Fruit fly (Drosophila melanogaster): ENCODE results near the gene CtIP.

CtIP gene

DNA sequence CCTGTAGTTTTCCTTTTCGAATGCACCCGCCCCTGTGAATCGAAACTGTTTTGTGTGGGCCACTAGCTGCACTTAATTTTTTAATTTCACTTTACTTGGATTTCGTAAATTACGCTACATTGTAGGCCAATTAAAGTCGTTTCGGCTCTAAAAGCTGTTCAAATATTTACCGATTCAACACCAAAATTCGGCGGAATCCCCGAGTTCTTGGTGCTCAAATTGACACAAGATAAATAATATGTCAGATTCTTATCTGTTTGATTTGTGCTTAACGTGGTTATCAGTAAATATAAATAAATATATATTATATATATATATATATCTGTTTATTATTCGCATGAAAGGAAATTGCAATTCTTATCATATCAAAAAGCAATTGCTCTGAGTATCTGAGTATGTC, 11.9 kb downstream of the CtIP start (continued):
- peak; percentile 28 for TF ChIP-seq Eip93F (GFP tag; optimal IDR thresholded peaks at IDR 0.05)
- no peak for TF ChIP-seq CG31627 (GFP tag; optimal IDR thresholded peaks at IDR 0.05)
- TF ChIP-seq CG32006 (GFP tag; optimal IDR thresholded peaks at IDR 0.05), result no peak
- peak; percentile 23 for TF ChIP-seq Met (GFP tag; optimal IDR thresholded peaks at IDR 0.05)
- TF ChIP-seq Hr4 (GFP tag; optimal IDR thresholded peaks at IDR 0.05), result no peak
- TF ChIP-seq acj6 (GFP tag; optimal IDR thresholded peaks at IDR 0.05), result no peak
- TF ChIP-seq Hr38 (GFP tag; optimal IDR thresholded peaks at IDR 0.05), result no peak

DNA sequence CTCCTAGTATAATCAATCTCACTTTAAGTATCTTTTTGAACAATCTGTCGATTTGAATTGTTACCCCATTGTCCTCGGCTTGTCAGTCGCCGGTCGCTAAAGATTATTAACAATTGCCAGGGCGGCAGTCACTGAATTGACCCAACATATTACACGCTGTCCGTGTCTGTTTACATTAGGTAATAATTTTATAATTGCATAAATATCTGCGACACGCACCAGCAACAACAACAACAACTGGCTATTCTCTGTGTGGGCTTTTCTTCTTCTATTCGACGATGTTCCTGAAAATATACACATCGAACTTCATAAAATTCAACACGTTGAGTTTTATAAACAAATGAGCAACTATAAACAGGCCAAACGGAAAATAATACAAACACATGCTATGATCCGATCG, 12.7 kb downstream of the CtIP start:
- TF ChIP-seq Met (GFP tag; optimal IDR thresholded peaks at IDR 0.05) (no peak), svp (GFP tag) (peak; percentile 49)

DNA sequence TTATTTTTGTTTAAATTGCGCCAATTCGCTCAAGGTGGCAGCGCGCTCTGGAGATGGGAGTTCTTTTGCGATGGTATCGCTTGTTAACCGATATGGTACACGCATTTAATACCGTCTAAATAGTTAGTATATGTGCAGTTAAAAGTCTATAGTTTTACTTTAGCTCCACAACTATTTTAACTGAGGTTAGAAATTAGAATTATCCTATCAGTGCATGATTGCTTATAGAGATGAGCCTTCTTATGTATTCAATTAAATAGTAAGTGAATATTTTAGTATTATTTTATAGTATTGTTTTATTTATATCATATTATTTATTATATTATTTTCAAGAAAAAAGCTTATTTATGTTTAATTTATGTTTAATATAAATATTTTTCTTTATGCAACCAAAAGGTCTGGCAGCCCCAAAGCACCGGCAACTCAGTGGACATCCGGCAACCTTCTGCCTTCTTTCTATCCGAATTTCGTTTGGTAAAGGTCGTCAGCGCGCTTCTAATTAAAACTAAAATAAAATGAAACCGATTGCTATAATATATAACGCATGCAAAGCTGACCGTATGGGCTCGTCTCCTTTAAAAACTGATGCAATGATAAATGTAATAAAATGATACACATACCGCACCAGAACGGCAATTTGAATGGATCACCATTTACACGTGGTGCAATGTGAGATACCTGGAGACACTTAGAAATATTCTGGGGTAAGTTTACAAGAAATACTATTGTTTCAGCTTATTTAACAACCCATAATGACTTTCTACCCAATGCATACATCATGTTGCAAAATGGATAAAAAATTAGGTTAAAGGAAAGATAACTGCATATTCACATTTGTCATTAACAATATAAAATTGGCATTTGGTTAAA, 17.0 kb downstream of the CtIP start, which contains the start of gene CG5199:
CG5199 (minus strand) TSS at position 52 of the 870 bp plus-strand sequence.
- peak; percentile 48; the same call in 1 of the 2 replicates for TF ChIP-seq CG11294 (GFP tag; IDR thresholded peaks at IDR 0.05)
- peak; percentile 68 for TF ChIP-seq CG3919 (GFP tag; optimal IDR thresholded peaks at IDR 0.05)
- no peak for TF ChIP-seq fd59A (GFP tag; optimal IDR thresholded peaks at IDR 0.05)
- peak; percentile 63 for TF ChIP-seq CG32006 (GFP tag; optimal IDR thresholded peaks at IDR 0.05)
- TF ChIP-seq esn (GFP tag; optimal IDR thresholded peaks at IDR 0.05), result peak; percentile 50
- no peak for TF ChIP-seq fkh (GFP tag; optimal IDR thresholded peaks at IDR 0.05)
- peak; percentile 74 for TF ChIP-seq cyc (GFP tag; optimal IDR thresholded peaks at IDR 0.05)
- peak; percentile 37 for TF ChIP-seq topi (GFP tag; optimal IDR thresholded peaks at IDR 0.05)
- TF ChIP-seq salr (GFP tag; optimal IDR thresholded peaks at IDR 0.05), result peak in 1 of 2 experiments; percentile 30
- TF ChIP-seq CG6854 (GFP tag; optimal IDR thresholded peaks at IDR 0.05), result no peak
- no peak for TF ChIP-seq CG1621 (tag; optimal IDR thresholded peaks at IDR 0.05)
- peak; percentile 33 for TF ChIP-seq CG8632 (GFP tag; optimal IDR thresholded peaks at IDR 0.05)
- TF ChIP-seq vri (GFP tag; optimal IDR thresholded peaks at IDR 0.05), result no peak
- peak; percentile 48 for TF ChIP-seq Hr39 (GFP tag; optimal IDR thresholded peaks at IDR 0.05)
- TF ChIP-seq svp (GFP tag), result peak; percentile 84
- TF ChIP-seq CG15336 (GFP tag; IDR thresholded peaks at IDR 0.05), result 0 out of 2 replicates have a peak, but pooled peaks have one; percentile 21
- peak; percentile 82 for TF ChIP-seq CG10631 (GFP tag; optimal IDR thresholded peaks at IDR 0.05)
- no peak for TF ChIP-seq CG8119 (GFP tag; IDR thresholded peaks at IDR 0.05)
- TF ChIP-seq CG3032 (tag; optimal IDR thresholded peaks at IDR 0.05), result peak; percentile 79
- no peak for TF ChIP-seq ss (GFP tag; optimal IDR thresholded peaks at IDR 0.05)
- peak; percentile 1 for TF ChIP-seq Sox102F (GFP tag; optimal IDR thresholded peaks at IDR 0.05)
- TF ChIP-seq CG7368 (GFP tag; optimal IDR thresholded peaks at IDR 0.05), result peak; percentile 5
- TF ChIP-seq Met (GFP tag; optimal IDR thresholded peaks at IDR 0.05), result no peak
- peak; percentile 35 for TF ChIP-seq Lpt (GFP tag; optimal IDR thresholded peaks at IDR 0.05)
- peak; percentile 45 for TF ChIP-seq CG11762 (GFP tag; optimal IDR thresholded peaks at IDR 0.05; ENCODE audit: insufficient read depth)
- TF ChIP-seq CG6808 (GFP tag; optimal IDR thresholded peaks at IDR 0.05), result no peak
- peak; percentile 65 for TF ChIP-seq Gug (GFP tag; IDR thresholded peaks at IDR 0.05)
- peak; percentile 42; the same call in 1 of the 3 replicates for TF ChIP-seq CG6163 (GFP tag; IDR thresholded peaks at IDR 0.05)
- TF ChIP-seq Eip93F (GFP tag; optimal IDR thresholded peaks at IDR 0.05), result no peak
- TF ChIP-seq CG16779 (tag; optimal IDR thresholded peaks at IDR 0.05), result no peak
- peak; percentile 48 for TF ChIP-seq CG6792 (GFP tag; optimal IDR thresholded peaks at IDR 0.05)
- TF ChIP-seq dac (GFP tag; optimal IDR thresholded peaks at IDR 0.05), result no peak
- TF ChIP-seq Hr4 (GFP tag; optimal IDR thresholded peaks at IDR 0.05), result peak; percentile 12
- no peak for TF ChIP-seq Smox (GFP tag; optimal IDR thresholded peaks at IDR 0.05)
- TF ChIP-seq OdsH (GFP tag; optimal IDR thresholded peaks at IDR 0.05), result peak; percentile 53
- peak; percentile 52 for TF ChIP-seq CG34406 (GFP tag; optimal IDR thresholded peaks at IDR 0.05)
- TF ChIP-seq spab (GFP tag; optimal IDR thresholded peaks at IDR 0.05), result no peak
- TF ChIP-seq CG4318 (GFP tag; optimal IDR thresholded peaks at IDR 0.05), result peak; percentile 49
- TF ChIP-seq fd85E (GFP tag; optimal IDR thresholded peaks at IDR 0.05), result no peak
- TF ChIP-seq lz (GFP tag; optimal IDR thresholded peaks at IDR 0.05), result peak; percentile 62
- TF ChIP-seq Ets96B (tag; optimal IDR thresholded peaks at IDR 0.05), result peak; percentile 71
- no peak for TF ChIP-seq Ets21C (GFP tag; optimal IDR thresholded peaks at IDR 0.05)
